Worm (Caenorhabditis elegans): Measurements from ENCODE around the gene srsx-1.

srsx-1 gene

ce11 chrV:17182045-17182444, 4.2 kb upstream of the srsx-1 start, which contains the start of gene srh-159:
srh-159 (plus strand) TSS chrV:17182345.
- TF ChIP-seq dmd-6 (GFP tag; IDR thresholded peaks at IDR 0.05) (no peak), gei-8 (GFP tag; optimal IDR thresholded peaks at IDR 0.05) (no peak), egl-43 (GFP tag; IDR thresholded peaks at IDR 0.05) (no peak), tag-97 (GFP tag; IDR thresholded peaks at IDR 0.05) (no peak), lsy-2 (tag; optimal IDR thresholded peaks at IDR 0.05) (no peak), fos-1 (tag; optimal IDR thresholded peaks at IDR 0.05) (no peak), ama-1 (optimal IDR thresholded peaks at IDR 0.05) (no peak), nhr-237 (tag; optimal IDR thresholded peaks at IDR 0.05) (no peak), F10B5.3 (tag; optimal IDR thresholded peaks at IDR 0.05) (no peak), mxl-3 (GFP tag; optimal IDR thresholded peaks at IDR 0.05) (no peak), snpc-1.2 (GFP tag; IDR thresholded peaks at IDR 0.05) (no peak)

ce11 chrV:17178457-17178856, 590 bp upstream of the srsx-1 start, which contains the start of gene srh-174:
srh-174 (plus strand) TSS chrV:17178757.
- TF ChIP-seq saeg-2 (GFP tag; IDR thresholded peaks at IDR 0.05) (no peak), Y48G9A.11 (GFP tag; IDR thresholded peaks at IDR 0.05) (no peak), tag-97 (GFP tag; IDR thresholded peaks at IDR 0.05) (no peak), lin-1 (GFP tag; IDR thresholded peaks at IDR 0.05) (no peak), daf-12 (tag; optimal IDR thresholded peaks at IDR 0.05) (no peak)

ce11 chrV:17173738-17174137, 4.1 kb downstream of the srsx-1 start, which contains the start of gene srbc-25:
srbc-25 (plus strand) TSS chrV:17174038.
- no peak for TF ChIP-seq hif-1 (tag; optimal IDR thresholded peaks at IDR 0.05)
- no peak for TF ChIP-seq madf-9 (GFP tag; conservative IDR thresholded peaks at IDR 0.05)
- TF ChIP-seq zip-2 (tag; optimal IDR thresholded peaks at IDR 0.05) = no peak
- no peak for TF ChIP-seq saeg-2 (GFP tag; IDR thresholded peaks at IDR 0.05)
- no peak for TF ChIP-seq ama-1 (optimal IDR thresholded peaks at IDR 0.05)
- no peak for TF ChIP-seq R02D3.7 (tag; optimal IDR thresholded peaks at IDR 0.05)
- TF ChIP-seq fos-1 (tag; optimal IDR thresholded peaks at IDR 0.05) = no peak
- TF ChIP-seq spr-1 (tag; optimal IDR thresholded peaks at IDR 0.05) = no peak
- no peak for TF ChIP-seq nhr-10 (tag; optimal IDR thresholded peaks at IDR 0.05)
- TF ChIP-seq nhr-111 (GFP tag; optimal IDR thresholded peaks at IDR 0.05) = no peak
- TF ChIP-seq F44E2.7 (GFP tag; IDR thresholded peaks at IDR 0.05) = no peak

ce11 chrV:17171551-17171950, 6.3 kb downstream of the srsx-1 start, which contains the start of gene srbc-26:
srbc-26 (plus strand) TSS chrV:17171851.
- TF ChIP-seq nhr-10 (tag; optimal IDR thresholded peaks at IDR 0.05) (no peak), zfp-2 (tag; optimal IDR thresholded peaks at IDR 0.05) (no peak), ztf-11 (tag; optimal IDR thresholded peaks at IDR 0.05) (no peak), lir-3 (tag; optimal IDR thresholded peaks at IDR 0.05) (no peak), rbr-2 (tag; optimal IDR thresholded peaks at IDR 0.05) (no peak), unc-62 (GFP tag; optimal IDR thresholded peaks at IDR 0.05 in 1 of 2) (no peak), unc-62 (tag; optimal IDR thresholded peaks at IDR 0.05) (no peak), nhr-102 (tag; optimal IDR thresholded peaks at IDR 0.05) (no peak), skn-1 (tag; optimal IDR thresholded peaks at IDR 0.05) (no peak), lin-29 (GFP tag; IDR thresholded peaks at IDR 0.05) (no peak), daf-16 (GFP tag; optimal IDR thresholded peaks at IDR 0.05) (no peak), daf-16 (tag; optimal IDR thresholded peaks at IDR 0.05) (no peak), zip-2 (tag; optimal IDR thresholded peaks at IDR 0.05) (no peak), tag-97 (GFP tag; IDR thresholded peaks at IDR 0.05) (no peak), fos-1 (tag; optimal IDR thresholded peaks at IDR 0.05) (no peak), ZK546.5 (tag; optimal IDR thresholded peaks at IDR 0.05) (no peak), lsy-2 (tag; optimal IDR thresholded peaks at IDR 0.05) (no peak), ceh-28 (tag; optimal IDR thresholded peaks at IDR 0.05) (no peak), T26A8.4 (GFP tag; IDR thresholded peaks at IDR 0.05) (no peak), nhr-237 (tag; optimal IDR thresholded peaks at IDR 0.05) (no peak), ceh-62 (tag; optimal IDR thresholded peaks at IDR 0.05) (no peak)

Measured in whole organism, L4 larva.